Fruit fly (Drosophila melanogaster) whole organism, embryonic: ENCODE measurements around the gene Send1.

Experiments used
- Aef1 ChIP-seq: fragments of 200-800 bp; sonication (Bioruptor generic); IDR thresholded peaks from 3 replicates; pipeline ENCODE4 v1.3.6; 2022; ENCODE audit warnings: missing biosample characterization, missing genetic modification characterization
- Asciz ChIP-seq: fragments of 200-800 bp; sonication (Bioruptor generic); optimal IDR thresholded peaks from 2 replicates; lab custom pipeline; 2017; ENCODE audit warnings: missing biosample characterization, mild to moderate bottlenecking, missing genetic modification characterization, missing genetic modification reagents
- BtbVII ChIP-seq: fragments of 200-800 bp; sonication (Bioruptor generic); optimal IDR thresholded peaks from 3 replicates; lab custom pipeline; 2017; ENCODE audit warnings: missing biosample characterization, mild to moderate bottlenecking, missing genetic modification characterization
- CG10321 ChIP-seq: fragments of 200-800 bp; sonication (Bioruptor generic); IDR thresholded peaks from 2 replicates; pipeline ENCODE4 v1.3.6; 2022; ENCODE audit warnings: missing biosample characterization, missing genetic modification characterization
- CG11695 ChIP-seq: fragments of 200-800 bp; sonication (Bioruptor generic); IDR thresholded peaks from 3 replicates; pipeline ENCODE4 v1.3.6; 2022; ENCODE audit warnings: missing biosample characterization, missing genetic modification characterization
- CG11696 ChIP-seq: fragments of 200-800 bp; sonication (Bioruptor generic); IDR thresholded peaks from 2 replicates; pipeline ENCODE4 v1.3.6; 2022; ENCODE audit warnings: missing biosample characterization, missing genetic modification characterization
- CG12219 ChIP-seq: fragments of 200-800 bp; sonication (Bioruptor generic); optimal IDR thresholded peaks from 3 replicates; lab custom pipeline; 2018; ENCODE audit warnings: missing biosample characterization, mild to moderate bottlenecking, missing genetic modification characterization
- CG12744 ChIP-seq: fragments of 200-800 bp; sonication (Bioruptor generic); optimal IDR thresholded peaks from 2 replicates; lab custom pipeline; 2016; ENCODE audit warnings: missing biosample characterization, missing genetic modification characterization
- CG13123 ChIP-seq: fragments of 200-800 bp; sonication (Bioruptor generic); optimal IDR thresholded peaks from 2 replicates; lab custom pipeline; 2016; ENCODE audit warnings: missing biosample characterization, missing genetic modification characterization
- CG1832 ChIP-seq: fragments of 200-800 bp; sonication (Bioruptor generic); optimal IDR thresholded peaks from 2 replicates; lab custom pipeline; 2017; ENCODE audit warnings: missing biosample characterization, mild to moderate bottlenecking, missing genetic modification characterization, inconsistent platforms
- CG31365 ChIP-seq: fragments of 200-800 bp; sonication (Bioruptor generic); optimal IDR thresholded peaks from 2 replicates; lab custom pipeline; 2018; ENCODE audit warnings: missing biosample characterization, mild to moderate bottlenecking, missing genetic modification characterization
- CG3407 ChIP-seq: fragments of 200-800 bp; sonication (Bioruptor generic); optimal IDR thresholded peaks from 2 replicates; lab custom pipeline; 2018; ENCODE audit warnings: missing biosample characterization, mild to moderate bottlenecking, missing genetic modification characterization
- CG34376 ChIP-seq: fragments of 200-800 bp; sonication (Bioruptor generic); optimal IDR thresholded peaks from 2 replicates; lab custom pipeline; 2018; ENCODE audit warnings: missing biosample characterization, mild to moderate bottlenecking, missing genetic modification characterization
- CG34422 ChIP-seq: fragments of 200-800 bp; sonication (Bioruptor generic); IDR thresholded peaks from 3 replicates; pipeline ENCODE4 v1.3.6; 2022; ENCODE audit warnings: missing biosample characterization, missing genetic modification characterization
- CG43689 ChIP-seq: fragments of 200-800 bp; sonication (Bioruptor generic); IDR thresholded peaks from 2 replicates; pipeline ENCODE4 v1.3.6; 2022; ENCODE audit warnings: missing biosample characterization, missing genetic modification characterization
- CG4820 ChIP-seq: fragments of 200-800 bp; sonication (Bioruptor generic); optimal IDR thresholded peaks from 3 replicates; lab custom pipeline; 2016; ENCODE audit warnings: missing biosample characterization, missing genetic modification characterization
- CG7745 ChIP-seq: fragments of 200-800 bp; sonication (Bioruptor generic); optimal IDR thresholded peaks from 2 replicates; lab custom pipeline; 2018; ENCODE audit warnings: missing biosample characterization, mild to moderate bottlenecking, missing genetic modification characterization, moderate library complexity
- CG7786 ChIP-seq: fragments of 200-800 bp; sonication (Bioruptor generic); optimal IDR thresholded peaks from 2 replicates; lab custom pipeline; 2016; ENCODE audit warnings: missing biosample characterization, missing genetic modification characterization
- CG7928 ChIP-seq: fragments of 200-800 bp; sonication (Bioruptor generic); optimal IDR thresholded peaks from 2 replicates; lab custom pipeline; 2017; ENCODE audit warnings: missing biosample characterization, mild to moderate bottlenecking, missing genetic modification characterization
- CG9876 ChIP-seq: fragments of 200-800 bp; sonication (Bioruptor generic); optimal IDR thresholded peaks from 2 replicates; lab custom pipeline; 2016; ENCODE audit warnings: missing biosample characterization, missing genetic modification characterization
- Neu2 ChIP-seq: fragments of 200-800 bp; sonication (Bioruptor generic); optimal IDR thresholded peaks from 3 replicates; lab custom pipeline; 2016; ENCODE audit warnings: missing biosample characterization, missing genetic modification characterization, borderline replicate concordance
- PHDP ChIP-seq: fragments of 200-800 bp; sonication (Bioruptor generic); optimal IDR thresholded peaks from 3 replicates; lab custom pipeline; 2018; ENCODE audit warnings: missing biosample characterization, mild to moderate bottlenecking, missing genetic modification characterization, moderate library complexity
- Pdp1 ChIP-seq, 2 experiments: fragments of 200-800 bp; sonication (Bioruptor generic); optimal IDR thresholded peaks; 3 replicates each; lab custom pipeline; 2016; ENCODE audit warnings: missing biosample characterization in 2 of 2, missing genetic modification characterization in 2 of 2, mild to moderate bottlenecking in 1 of 2, moderate library complexity in 1 of 2
- Sox100B ChIP-seq: fragments of 200-800 bp; sonication (Bioruptor generic); optimal IDR thresholded peaks from 3 replicates; lab custom pipeline; 2018; ENCODE audit warnings: missing biosample characterization, mild to moderate bottlenecking, missing genetic modification characterization
- Usf ChIP-seq: fragments of 200-800 bp; sonication (Bioruptor generic); optimal IDR thresholded peaks from 2 replicates; lab custom pipeline; 2017; ENCODE audit warnings: missing genotype, missing biosample characterization, missing genetic modification characterization
- abd-A ChIP-seq: fragments of 200-800 bp; sonication (Bioruptor generic); optimal IDR thresholded peaks from 3 replicates; lab custom pipeline; 2019; ENCODE audit warnings: missing biosample characterization, mild to moderate bottlenecking, missing genetic modification characterization, moderate library complexity
- az2 ChIP-seq: fragments of 200-800 bp; sonication (Bioruptor generic); optimal IDR thresholded peaks from 3 replicates; lab custom pipeline; 2016; ENCODE audit warnings: missing biosample characterization, missing genetic modification characterization
- btn ChIP-seq: fragments of 200-800 bp; sonication (Bioruptor generic); optimal IDR thresholded peaks from 2 replicates; lab custom pipeline; 2016; ENCODE audit warnings: missing biosample characterization, missing genetic modification characterization
- cad ChIP-seq: fragments of >200 bp; optimal IDR thresholded peaks from 2 replicates; lab custom pipeline; 2017; ENCODE audit warnings: missing biosample characterization, missing genetic modification characterization
- cas ChIP-seq: fragments of 200-800 bp; sonication (Bioruptor generic); IDR thresholded peaks from 2 replicates; pipeline ENCODE4 v1.3.6; 2022; ENCODE audit warnings: missing biosample characterization, missing genetic modification characterization
- croc ChIP-seq: fragments of 200-800 bp; sonication (Bioruptor generic); conservative IDR thresholded peaks from 3 replicates; pipeline ENCODE4 v1.3.6; 2022; ENCODE audit warnings: missing biosample characterization, missing genetic modification characterization
- dati ChIP-seq: fragments of 200-800 bp; sonication (Bioruptor generic); IDR thresholded peaks from 2 replicates; pipeline ENCODE4 v1.3.6; 2022; ENCODE audit warnings: missing biosample characterization, missing genetic modification characterization
- eve ChIP-seq, 2 experiments: fragments of >200 bp; optimal IDR thresholded peaks; 2 replicates each; lab custom pipeline; 2017; ENCODE audit warnings: missing biosample characterization in 2 of 2, missing genetic modification characterization in 2 of 2
- ewg ChIP-seq: fragments of 200-800 bp; sonication (Bioruptor generic); optimal IDR thresholded peaks from 3 replicates; lab custom pipeline; 2017; ENCODE audit warnings: mild to moderate bottlenecking, missing biosample characterization, missing genetic modification reagents, missing genetic modification characterization
- fu2 ChIP-seq: fragments of 200-800 bp; sonication (Bioruptor generic); optimal IDR thresholded peaks from 2 replicates; lab custom pipeline; 2016; ENCODE audit warnings: missing biosample characterization, missing genetic modification characterization
- gcm ChIP-seq: fragments of 200-800 bp; sonication (Bioruptor generic); optimal IDR thresholded peaks from 2 replicates; lab custom pipeline; 2019; ENCODE audit warnings: missing biosample characterization, mild to moderate bottlenecking, missing genetic modification characterization, moderate library complexity
- gt ChIP-seq: fragments of 200-800 bp; sonication (Bioruptor generic); IDR thresholded peaks from 2 replicates; pipeline ENCODE4 v1.3.6; 2022; ENCODE audit warnings: missing biosample characterization, missing genetic modification characterization
- jing ChIP-seq: fragments of 200-800 bp; sonication (Bioruptor generic); optimal IDR thresholded peaks from 2 replicates; lab custom pipeline; 2018; ENCODE audit warnings: missing biosample characterization, mild to moderate bottlenecking, missing genetic modification characterization
- jumu ChIP-seq: fragments of 200-800 bp; sonication (Bioruptor generic); optimal IDR thresholded peaks from 3 replicates; lab custom pipeline; 2016; ENCODE audit warnings: missing biosample characterization, missing genetic modification characterization
- kay ChIP-seq: fragments of 200-800 bp; sonication (Bioruptor generic); optimal IDR thresholded peaks from 2 replicates; lab custom pipeline; 2016; ENCODE audit warnings: missing biosample characterization, missing genetic modification characterization
- maf-S ChIP-seq: fragments of 200-800 bp; sonication (Bioruptor generic); optimal IDR thresholded peaks from 2 replicates; lab custom pipeline; 2016; ENCODE audit warnings: missing biosample characterization, missing genetic modification characterization
- mam ChIP-seq: fragments of 200-800 bp; sonication (Bioruptor generic); optimal IDR thresholded peaks from 3 replicates; lab custom pipeline; 2016; ENCODE audit warnings: missing biosample characterization, missing genetic modification characterization
- mirr ChIP-seq: fragments of 200-800 bp; sonication (Bioruptor generic); optimal IDR thresholded peaks from 3 replicates; lab custom pipeline; 2018; ENCODE audit warnings: missing biosample characterization, mild to moderate bottlenecking, missing genetic modification characterization
- nerfin-2 ChIP-seq: fragments of 200-800 bp; sonication (Bioruptor generic); IDR thresholded peaks from 2 replicates; pipeline ENCODE4 v1.3.6; 2022; ENCODE audit warnings: missing biosample characterization, missing genetic modification characterization; ENCODE audit not compliant: partially characterized antibody
- pnt ChIP-seq: fragments of 200-800 bp; sonication (Bioruptor generic); optimal IDR thresholded peaks from 3 replicates; lab custom pipeline; 2016; ENCODE audit warnings: missing biosample characterization, missing genetic modification characterization
- run ChIP-seq: fragments of 200-800 bp; sonication (Bioruptor generic); optimal IDR thresholded peaks from 3 replicates; lab custom pipeline; 2018; ENCODE audit warnings: missing biosample characterization, mild to moderate bottlenecking, missing genetic modification characterization
- schlank ChIP-seq: fragments of 200-800 bp; sonication (Bioruptor generic); optimal IDR thresholded peaks from 2 replicates; lab custom pipeline; 2018; ENCODE audit warnings: missing biosample characterization, mild to moderate bottlenecking, missing genetic modification characterization
- sob ChIP-seq: fragments of 200-800 bp; sonication (Bioruptor generic); IDR thresholded peaks from 2 replicates; pipeline ENCODE4 v1.3.6; 2022; ENCODE audit warnings: missing biosample characterization, missing genetic modification characterization
- tna ChIP-seq: fragments of 200-800 bp; sonication (Bioruptor generic); IDR thresholded peaks from 2 replicates; pipeline ENCODE4 v1.3.6; 2022; ENCODE audit warnings: missing biosample characterization, missing genetic modification characterization; ENCODE audit not compliant: partially characterized antibody
- tup ChIP-seq: fragments of 200-800 bp; sonication (Bioruptor generic); optimal IDR thresholded peaks from 2 replicates; lab custom pipeline; 2016; ENCODE audit warnings: missing biosample characterization, mild to moderate bottlenecking, missing genetic modification characterization, moderate library complexity
- zen2 ChIP-seq: fragments of 200-800 bp; sonication (Bioruptor generic); IDR thresholded peaks from 3 replicates; pipeline ENCODE4 v1.3.6; 2022; ENCODE audit warnings: missing biosample characterization, missing genetic modification characterization; ENCODE audit not compliant: partially characterized antibody

Send1 gene

dm6 chr2L:2227316-2227715 lies 27.5 kb downstream of the Send1 start (continued):
- TF ChIP-seq CG12219: peak; percentile 39
- TF ChIP-seq CG34422 (GFP tag; lab: Robert Waterston, UW): peak; percentile 49; the same call in 1 of the 3 replicates
- no peak for TF ChIP-seq cad (GFP tag; lab: Kevin White, UChicago)
- TF ChIP-seq maf-S (GFP tag; lab: Kevin White, UChicago): no peak
- no peak for TF ChIP-seq CG12744
- TF ChIP-seq Asciz (GFP tag; lab: Kevin White, UChicago): peak; percentile 51
- TF ChIP-seq sob (GFP tag; lab: Robert Waterston, UW): peak; percentile 10; the same call in 1 of the 2 replicates
- TF ChIP-seq CG9876: peak; percentile 23
- TF ChIP-seq gcm (GFP tag; lab: Kevin White, UChicago): peak; percentile 46
- TF ChIP-seq abd-A (tag; lab: Kevin White, UChicago): no peak
- TF ChIP-seq Usf: no peak
- TF ChIP-seq CG43689 (GFP tag; lab: Robert Waterston, UW): no peak
- no peak for TF ChIP-seq CG13123 (GFP tag; lab: Kevin White, UChicago)
- peak; percentile 38 for TF ChIP-seq CG3407 (GFP tag; lab: Kevin White, UChicago)
- peak; percentile 14 for TF ChIP-seq pnt (GFP tag; lab: Kevin White, UChicago)
- no peak for TF ChIP-seq croc (GFP tag; lab: Robert Waterston, UW)
- peak; percentile 26; the same call in 1 of the 2 replicates for TF ChIP-seq CG11696
- no peak for TF ChIP-seq CG10321 (GFP tag; lab: Robert Waterston, UW)
- no peak for TF ChIP-seq tup
- TF ChIP-seq CG34376 (GFP tag; lab: Kevin White, UChicago): no peak
- TF ChIP-seq dati (GFP tag; lab: Robert Waterston, UW): no peak; the same call in 1 of the 2 replicates
- no peak for TF ChIP-seq gt (GFP tag; lab: Robert Waterston, UW)
- no peak for TF ChIP-seq CG4820 (GFP tag; lab: Kevin White, UChicago)
- TF ChIP-seq mam (GFP tag; lab: Kevin White, UChicago): peak; percentile 6
- TF ChIP-seq CG7928 (GFP tag; lab: Kevin White, UChicago): no peak
- no peak for TF ChIP-seq btn
- peak; percentile 47 for TF ChIP-seq Sox100B (GFP tag; lab: Kevin White, UChicago)
- TF ChIP-seq run: no peak
- peak; percentile 17 to 24 for TF ChIP-seq Pdp1 (GFP tag; optimal IDR thresholded peaks at IDR 0.05; lab: Kevin White, UChicago)
- TF ChIP-seq CG1832 (GFP tag; lab: Kevin White, UChicago): no peak
- TF ChIP-seq jumu (GFP tag; lab: Kevin White, UChicago): peak; percentile 22
- TF ChIP-seq jing: no peak
- no peak for TF ChIP-seq eve (GFP tag; optimal IDR thresholded peaks at IDR 0.05; lab: Kevin White, UChicago)
- no peak for TF ChIP-seq zen2 (GFP tag; lab: Robert Waterston, UW)
- TF ChIP-seq CG31365 (tag; lab: Kevin White, UChicago): no peak
- peak; percentile 35 for TF ChIP-seq BtbVII (GFP tag; lab: Kevin White, UChicago)
- no peak for TF ChIP-seq CG7745
- TF ChIP-seq cas: no peak
- no peak for TF ChIP-seq schlank (tag; lab: Kevin White, UChicago)
- TF ChIP-seq nerfin-2 (GFP tag; lab: Robert Waterston, UW): no peak; the same call in 1 of the 2 replicates
- TF ChIP-seq PHDP (tag; lab: Kevin White, UChicago): peak; percentile 51
- peak; percentile 22 for TF ChIP-seq CG7786 (GFP tag; lab: Kevin White, UChicago)
- TF ChIP-seq CG11695: peak; percentile 45; the same call in 1 of the 3 replicates
- TF ChIP-seq kay (GFP tag; lab: Kevin White, UChicago): no peak
- peak; percentile 36; the same call in 2 of the 3 replicates for TF ChIP-seq Aef1 (GFP tag; lab: Robert Waterston, UW)
- TF ChIP-seq ewg (GFP tag; lab: Kevin White, UChicago): no peak
- TF ChIP-seq Neu2: no peak
- peak; percentile 33 for TF ChIP-seq az2 (GFP tag; lab: Kevin White, UChicago)
- TF ChIP-seq fu2 (GFP tag; lab: Kevin White, UChicago): no peak
- no peak for TF ChIP-seq mirr
- no peak for TF ChIP-seq tna (GFP tag; lab: Robert Waterston, UW)
